Worm (Caenorhabditis elegans): ENCODE results near the gene Y79H2A.4.

The Y79H2A.4 gene

ce11 chrIII:12034311-12034710, 6.8 kb upstream of the Y79H2A.4 start:
- TF ChIP-seq unc-39 (tag; optimal IDR thresholded peaks at IDR 0.05) (no peak), R02D3.7 (tag; optimal IDR thresholded peaks at IDR 0.05) (no peak), nhr-25 (tag; optimal IDR thresholded peaks at IDR 0.05) (no peak)

DNA sequence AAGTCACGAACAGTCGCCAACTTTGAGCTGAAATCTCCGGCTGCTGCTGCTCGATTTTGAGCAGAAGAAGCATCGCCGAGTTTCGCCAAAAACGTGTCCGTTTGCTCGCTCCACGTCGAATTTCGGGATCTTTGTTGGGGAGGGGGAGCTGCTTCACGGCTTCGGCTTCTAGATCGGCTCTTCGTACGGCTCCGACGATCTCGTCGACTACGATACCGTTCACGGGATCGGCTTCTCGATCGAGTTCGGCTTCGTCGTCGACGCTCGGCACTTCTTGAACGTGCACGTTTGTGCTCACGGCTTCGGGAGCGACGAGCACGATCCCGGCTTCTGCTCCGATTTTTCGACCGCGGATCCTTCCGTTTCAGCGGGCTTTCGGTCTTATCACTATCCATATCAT, 3.9 kb upstream of the Y79H2A.4 start:
- TF ChIP-seq elt-3 (tag; optimal IDR thresholded peaks at IDR 0.05) (no peak), unc-62 (GFP tag; optimal IDR thresholded peaks at IDR 0.05) (no peak), lsy-2 (tag; optimal IDR thresholded peaks at IDR 0.05) (no peak), fos-1 (tag; optimal IDR thresholded peaks at IDR 0.05) (no peak), nhr-10 (tag; optimal IDR thresholded peaks at IDR 0.05) (no peak), ceh-16 (tag; optimal IDR thresholded peaks at IDR 0.05) (no peak), nhr-77 (tag; optimal IDR thresholded peaks at IDR 0.05) (no peak), mab-5 (tag; optimal IDR thresholded peaks at IDR 0.05) (no peak), sma-3 (GFP tag; optimal IDR thresholded peaks at IDR 0.05) (no peak), lin-13 (GFP tag; optimal IDR thresholded peaks at IDR 0.05) (no peak), aly-2 (tag; optimal IDR thresholded peaks at IDR 0.05) (no peak), ztf-4 (tag; optimal IDR thresholded peaks at IDR 0.05) (no peak)

- no peak for TF ChIP-seq lin-39 (tag; optimal IDR thresholded peaks at IDR 0.05)
Observed at ce11 chrIII:12052206-12052605, 11.1 kb downstream of the Y79H2A.4 start, which contains the start of gene Y79H2A.3. Gene Y79H2A.3 (minus strand): TSS chrIII:12052306.

ce11 chrIII:12058429-12058828, 17.3 kb downstream of the Y79H2A.4 start, which contains the start of gene arx-3:
Gene arx-3 (minus strand): TSS chrIII:12058458.
- TF ChIP-seq lsy-2 (tag; optimal IDR thresholded peaks at IDR 0.05) (peak; percentile 53 to 57), unc-62 (GFP tag; optimal IDR thresholded peaks at IDR 0.05) (no peak), crh-2 (tag; optimal IDR thresholded peaks at IDR 0.05) (peak; percentile 30), lin-13 (GFP tag; optimal IDR thresholded peaks at IDR 0.05) (peak; percentile 10), unc-55 (GFP tag; optimal IDR thresholded peaks at IDR 0.05) (peak; percentile 58), sma-3 (GFP tag; optimal IDR thresholded peaks at IDR 0.05) (no peak), sem-4 (tag; optimal IDR thresholded peaks at IDR 0.05) (peak; percentile 35), aly-2 (tag; optimal IDR thresholded peaks at IDR 0.05) (no peak), Y55F3AM.14 (GFP tag; optimal IDR thresholded peaks at IDR 0.05) (no peak), gmeb-1 (tag; optimal IDR thresholded peaks at IDR 0.05) (peak; percentile 42), C34F6.9 (tag; optimal IDR thresholded peaks at IDR 0.05) (peak; percentile 52), lin-11 (tag; optimal IDR thresholded peaks at IDR 0.05) (no peak), fos-1 (tag; optimal IDR thresholded peaks at IDR 0.05) (peak; percentile 13), F13H6.1 (tag; optimal IDR thresholded peaks at IDR 0.05) (no peak), mdl-1 (tag; optimal IDR thresholded peaks at IDR 0.05) (no peak), nhr-10 (tag; optimal IDR thresholded peaks at IDR 0.05) (no peak), mab-5 (tag; optimal IDR thresholded peaks at IDR 0.05) (peak; percentile 31), egl-27 (tag; optimal IDR thresholded peaks at IDR 0.05) (no peak), nhr-25 (tag; optimal IDR thresholded peaks at IDR 0.05) (peak; percentile 41)

DNA sequence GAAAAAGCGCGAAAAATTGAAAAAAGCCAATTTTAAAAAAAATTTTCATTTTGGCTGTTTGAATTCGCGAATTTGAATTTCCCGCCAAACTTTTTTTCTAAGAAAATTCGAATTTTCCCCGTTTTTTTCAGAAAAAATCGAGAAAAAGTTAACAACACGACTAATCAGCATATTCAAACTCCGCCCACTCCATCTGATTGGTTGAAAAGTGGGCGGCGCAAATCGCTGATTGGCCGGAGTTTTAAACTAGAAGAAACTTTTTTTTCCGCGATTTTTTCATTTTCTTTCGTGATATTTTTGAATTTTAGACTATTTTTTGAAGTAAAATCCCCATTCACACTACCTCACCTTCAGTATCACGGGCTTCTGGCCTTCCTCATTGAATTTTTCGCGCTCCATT, 18.4 kb downstream of the Y79H2A.4 start:
- no peak for TF ChIP-seq sem-4 (tag; optimal IDR thresholded peaks at IDR 0.05)
- TF ChIP-seq ama-1 (optimal IDR thresholded peaks at IDR 0.05), result no peak
- no peak for TF ChIP-seq elt-1 (tag; optimal IDR thresholded peaks at IDR 0.05)
- no peak for TF ChIP-seq C34F6.9 (tag; optimal IDR thresholded peaks at IDR 0.05)

DNA sequence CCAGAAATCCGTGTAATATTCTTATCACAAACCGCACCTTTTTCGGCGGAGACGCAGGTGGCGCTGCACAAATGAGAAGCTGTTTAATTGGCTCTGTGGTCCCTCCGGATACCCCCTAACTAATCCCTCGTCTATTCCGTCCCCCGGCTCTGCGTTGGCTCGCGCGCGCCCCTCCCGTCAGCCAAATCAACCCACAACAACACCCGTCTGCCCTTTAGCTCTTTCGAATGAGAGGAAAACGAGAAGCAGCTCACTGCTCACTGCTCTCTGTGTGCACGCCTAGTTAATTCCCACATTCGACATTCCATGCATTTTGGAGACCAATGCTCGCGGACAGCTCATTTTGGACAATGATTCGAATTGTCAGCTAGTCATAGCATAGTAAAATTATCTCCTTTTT, 19.0 kb downstream of the Y79H2A.4 start:
- TF ChIP-seq peb-1 (tag; optimal IDR thresholded peaks at IDR 0.05) (no peak), mbf-1 (tag; optimal IDR thresholded peaks at IDR 0.05) (no peak), ztf-11 (tag; optimal IDR thresholded peaks at IDR 0.05) (no peak), egl-27 (tag; optimal IDR thresholded peaks at IDR 0.05) (no peak), nhr-11 (tag; optimal IDR thresholded peaks at IDR 0.05) (no peak), sem-4 (tag; optimal IDR thresholded peaks at IDR 0.05) (no peak), R02D3.7 (tag; optimal IDR thresholded peaks at IDR 0.05) (no peak), unc-55 (GFP tag; optimal IDR thresholded peaks at IDR 0.05) (no peak), nhr-23 (tag; optimal IDR thresholded peaks at IDR 0.05) (no peak), nhr-12 (tag; optimal IDR thresholded peaks at IDR 0.05) (no peak), ceh-82 (tag; optimal IDR thresholded peaks at IDR 0.05) (no peak), snpc-4 (tag; optimal IDR thresholded peaks at IDR 0.05) (no peak)
